Worm (Caenorhabditis elegans) whole organism, L2 larva: ENCODE results near the gene cccp-1.

Experiments used
- R02D3.7 ChIP-seq: fragments of 150-350 bp; optimal IDR thresholded peaks from 2 replicates; lab custom pipeline; 2014; ENCODE audit warnings: missing biosample characterization, missing genetic modification characterization
- ZK546.5 ChIP-seq: sonication (generic microtip); optimal IDR thresholded peaks from 2 replicates; lab custom pipeline; 2017; ENCODE audit warnings: missing biosample characterization, missing genetic modification characterization
- ama-1 ChIP-seq: fragments of 150-350 bp; optimal IDR thresholded peaks from 2 replicates; lab custom pipeline; 2018; ENCODE audit warnings: inconsistent platforms
- blmp-1 ChIP-seq: sonication (generic microtip); optimal IDR thresholded peaks from 2 replicates; lab custom pipeline; 2017; ENCODE audit warnings: missing genetic modification characterization, mild to moderate bottlenecking, missing compliant biosample characterization, antibody characterized with exemption, moderate library complexity; ENCODE audit not compliant: insufficient read depth
- elt-3 ChIP-seq: sonication (generic microtip); optimal IDR thresholded peaks from 2 replicates; lab custom pipeline; 2017; ENCODE audit warnings: missing biosample characterization, missing genetic modification characterization
- lin-39 ChIP-seq: fragments of 150-350 bp; optimal IDR thresholded peaks from 2 replicates; lab custom pipeline; 2014; ENCODE audit warnings: missing biosample characterization, missing genetic modification reagents, missing genetic modification characterization
- nhr-10 ChIP-seq: sonication (generic microtip); optimal IDR thresholded peaks from 2 replicates; lab custom pipeline; 2017; ENCODE audit warnings: missing biosample characterization, missing genetic modification characterization
- nhr-11 ChIP-seq: fragments of 150-350 bp; optimal IDR thresholded peaks from 2 replicates; lab custom pipeline; 2014; ENCODE audit warnings: missing biosample characterization, missing genetic modification characterization
- nhr-237 ChIP-seq: fragments of 150-350 bp; optimal IDR thresholded peaks from 2 replicates; lab custom pipeline; 2014; ENCODE audit warnings: missing biosample characterization, missing genetic modification characterization
- nhr-25 ChIP-seq: fragments of 150-350 bp; sonication (generic microtip); optimal IDR thresholded peaks from 3 replicates; lab custom pipeline; 2014; ENCODE audit warnings: missing biosample characterization, missing genetic modification characterization
- nhr-77 ChIP-seq: fragments of 150-350 bp; optimal IDR thresholded peaks from 2 replicates; lab custom pipeline; 2014; ENCODE audit warnings: missing biosample characterization, missing genetic modification characterization
- unc-39 ChIP-seq: fragments of 150-350 bp; optimal IDR thresholded peaks from 2 replicates; lab custom pipeline; 2014; ENCODE audit warnings: missing biosample characterization, missing genetic modification characterization
- unc-62 ChIP-seq: fragments of 150-350 bp; optimal IDR thresholded peaks from 2 replicates; lab custom pipeline; 2014; ENCODE audit warnings: missing biosample characterization, missing genetic modification reagents, missing genetic modification characterization

DNA sequence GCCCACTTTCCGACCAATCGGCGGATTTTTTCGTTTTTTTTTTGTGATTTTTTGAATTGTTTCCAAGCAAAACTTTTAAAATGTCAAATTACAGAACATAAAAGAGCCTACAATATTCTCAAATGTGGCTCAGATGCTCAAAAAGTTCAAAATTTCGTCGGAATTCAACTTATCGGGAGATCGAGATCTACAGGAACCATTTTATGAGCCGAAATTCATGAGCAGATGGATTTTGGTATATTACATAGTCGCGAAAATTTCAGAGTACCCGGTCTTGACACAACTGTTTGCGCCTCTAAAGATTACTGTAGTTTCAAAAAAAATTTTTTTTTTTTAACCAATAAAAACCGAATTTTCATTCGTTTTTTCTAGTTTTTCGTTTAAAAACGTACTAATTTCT, 13.7 kb upstream of the cccp-1 start:
- TF ChIP-seq nhr-77 (no peak), unc-62 (no peak), nhr-10 (tag; lab: Kevin White, UChicago) (no peak), ZK546.5 (tag; lab: Kevin White, UChicago) (no peak), R02D3.7 (no peak), nhr-25 (tag; lab: Kevin White, UChicago) (no peak), unc-39 (tag; lab: Kevin White, UChicago) (no peak), nhr-237 (tag; lab: Kevin White, UChicago) (no peak), nhr-11 (no peak), blmp-1 (tag; lab: Kevin White, UChicago) (no peak), elt-3 (tag; lab: Kevin White, UChicago) (no peak), ama-1 (no peak), lin-39 (no peak)
